Worm (Caenorhabditis elegans): ENCODE measurements around the gene npl-10.

DNA sequence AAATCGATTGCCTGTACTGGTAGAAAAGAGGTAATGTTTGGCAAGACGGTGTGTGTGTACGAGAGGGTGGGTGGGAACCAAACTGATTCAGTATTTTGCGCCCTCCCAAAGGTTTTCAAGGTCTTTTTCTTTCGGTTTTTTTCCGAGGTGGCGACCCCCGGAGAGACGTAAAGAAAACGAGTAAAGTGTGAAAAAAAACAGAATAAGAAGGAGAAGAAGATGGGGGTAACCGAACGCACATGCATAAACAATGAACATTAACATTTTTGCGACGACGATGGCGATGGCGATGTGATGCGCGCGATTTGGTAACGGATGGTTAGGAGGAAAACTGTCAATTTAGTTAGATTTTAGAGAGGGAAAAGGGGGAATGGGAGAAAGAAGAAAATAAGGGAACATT lies 42.7 kb upstream of the npl-10 start:
- no peak for TF ChIP-seq klf-2 (GFP tag; conservative IDR thresholded peaks at IDR 0.05)
- TF ChIP-seq tab-1 (GFP tag; IDR thresholded peaks at IDR 0.05): no peak
- no peak for TF ChIP-seq cog-1 (tag; optimal IDR thresholded peaks at IDR 0.05)
- no peak for TF ChIP-seq flt-1 (GFP tag; IDR thresholded peaks at IDR 0.05)
- TF ChIP-seq ztf-29 (GFP tag; IDR thresholded peaks at IDR 0.05): no peak
- TF ChIP-seq ztf-23 (GFP tag; IDR thresholded peaks at IDR 0.05): no peak
